Worm (Caenorhabditis elegans) whole organism, L1 larva: ENCODE data around the gene tbx-43.

Source experiments
- C34B4.2 ChIP-seq: sonication (generic microtip); optimal IDR thresholded peaks from 2 replicates; lab custom pipeline; 2017; ENCODE audit warnings: mild to moderate bottlenecking, missing genetic modification characterization, missing compliant biosample characterization
- aha-1 ChIP-seq: fragments of 150-350 bp; optimal IDR thresholded peaks from 2 replicates; lab custom pipeline; 2014; ENCODE audit warnings: missing biosample characterization, missing genetic modification characterization
- ama-1 ChIP-seq: fragments of 150-350 bp; optimal IDR thresholded peaks from 2 replicates; lab custom pipeline; 2014
- blmp-1 ChIP-seq: fragments of 150-350 bp; optimal IDR thresholded peaks from 2 replicates; lab custom pipeline; 2014; ENCODE audit warnings: missing biosample characterization, missing genetic modification characterization
- ceh-8 ChIP-seq: fragments of 200-800 bp; sonication (Bioruptor generic); optimal IDR thresholded peaks from 2 replicates; lab custom pipeline; 2018; ENCODE audit warnings: mild to moderate bottlenecking, missing genetic modification characterization, moderate library complexity, missing compliant biosample characterization
- ceh-88 ChIP-seq: fragments of 200-800 bp; sonication (Bioruptor generic); IDR thresholded peaks from 2 replicates; pipeline ENCODE4 v1.3.6; 2022; ENCODE audit warnings: missing genetic modification characterization, missing compliant biosample characterization
- dpl-1 ChIP-seq, 3 experiments: fragments of 150-350 bp in 2 of 3; sonication (generic microtip) in 1 of 3; optimal IDR thresholded peaks; 2 replicates each; lab custom pipeline; 2014 to 2017; ENCODE audit warnings: missing biosample characterization in 3 of 3, missing genetic modification characterization in 3 of 3, missing genetic modification reagents in 3 of 3
- efl-1 ChIP-seq, 4 experiments: fragments of 150-350 bp; optimal IDR thresholded peaks in 3 of 4; peaks in 1 of 4; 1 replicate in 1 of 4; 2 replicates in 3 of 4; lab custom pipeline; 2014; ENCODE audit warnings: missing biosample characterization in 2 of 4, missing genetic modification characterization in 2 of 4, missing genetic modification reagents in 2 of 4
- efl-3 ChIP-seq: fragments of 200-800 bp; sonication (Bioruptor generic); optimal IDR thresholded peaks from 2 replicates; lab custom pipeline; 2018; ENCODE audit warnings: mild to moderate bottlenecking, missing genetic modification characterization, missing compliant biosample characterization
- elt-2 ChIP-seq: sonication (generic microtip); optimal IDR thresholded peaks from 2 replicates; lab custom pipeline; 2016; ENCODE audit warnings: missing genetic modification characterization, mild to moderate bottlenecking, inconsistent platforms, missing compliant biosample characterization, missing genetic modification reagents
- elt-3 ChIP-seq, 6 experiments: fragments of 150-350 bp in 1 of 6; sonication (generic microtip); optimal IDR thresholded peaks; 2 replicates each; lab custom pipeline; 2017 to 2018; ENCODE audit warnings: missing biosample characterization in 6 of 6, missing genetic modification characterization in 6 of 6, inconsistent platforms in 1 of 6
- fkh-4 ChIP-seq: sonication (generic microtip); optimal IDR thresholded peaks from 2 replicates; lab custom pipeline; 2016; ENCODE audit warnings: missing compliant biosample characterization, missing genetic modification characterization, borderline replicate concordance
- grh-1 ChIP-seq: fragments of 200-800 bp; sonication (Bioruptor generic); IDR thresholded peaks from 2 replicates; pipeline ENCODE4 v1.3.6; 2022; ENCODE audit warnings: missing genetic modification reagents, missing genetic modification characterization, missing compliant biosample characterization
- irx-1 ChIP-seq: sonication (generic microtip); optimal IDR thresholded peaks from 2 replicates; lab custom pipeline; 2016; ENCODE audit warnings: missing genetic modification characterization, missing compliant biosample characterization
- lin-13 ChIP-seq: fragments of 150-350 bp; optimal IDR thresholded peaks from 2 replicates; lab custom pipeline; 2014; ENCODE audit warnings: missing biosample characterization, missing genetic modification reagents, missing genetic modification characterization
- lin-14 ChIP-seq: fragments of 200-800 bp; sonication (Bioruptor generic); optimal IDR thresholded peaks from 2 replicates; lab custom pipeline; 2018; ENCODE audit warnings: mild to moderate bottlenecking, missing genetic modification characterization, moderate library complexity, missing compliant biosample characterization
- lin-15B ChIP-seq: fragments of 150-350 bp; sonication (generic microtip); optimal IDR thresholded peaks from 3 replicates; lab custom pipeline; 2014; ENCODE audit warnings: missing biosample characterization, missing genetic modification characterization
- lir-3 ChIP-seq: sonication (generic microtip); optimal IDR thresholded peaks from 2 replicates; lab custom pipeline; 2016; ENCODE audit warnings: mild to moderate bottlenecking, missing genetic modification characterization, moderate library complexity, missing compliant biosample characterization; ENCODE audit not compliant: poor library complexity
- mdl-1 ChIP-seq, 2 experiments: fragments of 150-350 bp; optimal IDR thresholded peaks; 2 replicates each; lab custom pipeline; 2014 to 2017; ENCODE audit warnings: missing biosample characterization in 2 of 2, missing genetic modification characterization in 2 of 2, inconsistent platforms in 1 of 2
- nhr-237 ChIP-seq: fragments of 150-350 bp; optimal IDR thresholded peaks from 2 replicates; lab custom pipeline; 2014; ENCODE audit warnings: missing biosample characterization, missing genetic modification characterization
- nhr-71 ChIP-seq: sonication (generic microtip); optimal IDR thresholded peaks from 2 replicates; lab custom pipeline; 2016; ENCODE audit warnings: mild to moderate bottlenecking, missing genetic modification characterization, moderate library complexity, missing compliant biosample characterization
- nhr-84 ChIP-seq: sonication (generic microtip); optimal IDR thresholded peaks from 2 replicates; lab custom pipeline; 2017; ENCODE audit warnings: missing biosample characterization, missing genetic modification characterization
- nhr-85 ChIP-seq: sonication (generic microtip); peaks from one replicate; lab custom pipeline; 2016; ENCODE audit warnings: missing genetic modification characterization, inconsistent platforms, missing compliant biosample characterization
- pag-3 ChIP-seq: sonication (generic microtip); optimal IDR thresholded peaks from 2 replicates; lab custom pipeline; 2017; ENCODE audit warnings: missing genetic modification characterization, mild to moderate bottlenecking, missing compliant biosample characterization, antibody characterized with exemption, borderline replicate concordance; ENCODE audit not compliant: insufficient read depth
- snpc-4 ChIP-seq: fragments of 150-350 bp; optimal IDR thresholded peaks from 2 replicates; lab custom pipeline; 2014; ENCODE audit warnings: missing biosample characterization, missing genetic modification characterization
- sox-4 ChIP-seq: sonication (generic microtip); optimal IDR thresholded peaks from 2 replicates; lab custom pipeline; 2016; ENCODE audit warnings: missing genetic modification characterization, missing compliant biosample characterization
- sptf-1 ChIP-seq: fragments of 150-350 bp; optimal IDR thresholded peaks from 2 replicates; lab custom pipeline; 2014; ENCODE audit warnings: missing biosample characterization, missing genetic modification characterization
- unc-130 ChIP-seq: fragments of 150-350 bp; optimal IDR thresholded peaks from 2 replicates; lab custom pipeline; 2017; ENCODE audit warnings: missing biosample characterization, missing genetic modification characterization, inconsistent platforms
- unc-30 ChIP-seq: sonication (generic microtip); optimal IDR thresholded peaks from 2 replicates; lab custom pipeline; 2017; ENCODE audit warnings: missing biosample characterization, missing genetic modification characterization
- unc-62 ChIP-seq: fragments of 150-350 bp; optimal IDR thresholded peaks from 2 replicates; lab custom pipeline; 2014; ENCODE audit warnings: missing biosample characterization, missing genetic modification reagents, missing genetic modification characterization
- vab-15 ChIP-seq: sonication (generic microtip); optimal IDR thresholded peaks from 2 replicates; lab custom pipeline; 2017; ENCODE audit warnings: missing genotype, mild to moderate bottlenecking, missing genetic modification characterization, missing compliant biosample characterization
- ztf-4 ChIP-seq: fragments of 150-350 bp; optimal IDR thresholded peaks from 2 replicates; lab custom pipeline; 2014; ENCODE audit warnings: missing biosample characterization, missing genetic modification characterization

tbx-43 gene

DNA sequence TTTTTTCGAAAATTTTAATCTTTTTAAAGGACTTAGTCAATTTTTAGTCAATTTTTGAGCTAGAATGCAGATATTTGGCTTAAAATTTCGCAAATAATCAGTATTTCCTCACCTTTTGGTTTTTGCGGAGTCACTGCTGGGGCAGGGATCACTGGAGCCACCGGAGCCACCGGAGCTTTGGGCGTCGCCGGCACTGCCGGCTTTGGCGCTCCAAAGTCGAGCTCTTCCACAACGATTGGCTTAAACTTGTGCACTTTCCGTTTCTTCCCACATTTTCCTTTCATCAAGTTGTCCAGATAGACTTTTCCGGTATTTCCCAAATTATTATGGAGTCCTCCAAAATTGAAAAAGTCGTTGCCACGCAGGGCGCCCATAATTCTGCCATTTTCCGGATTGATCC is 44.4 kb upstream of the tbx-43 start:
- no peak for TF ChIP-seq C34B4.2
- TF ChIP-seq lir-3: no peak
- no peak for TF ChIP-seq grh-1
- TF ChIP-seq unc-130 (tag; lab: Kevin White, UChicago): no peak
- no peak for TF ChIP-seq unc-30 (tag; lab: Kevin White, UChicago)
- no peak for TF ChIP-seq nhr-85
- no peak for TF ChIP-seq sox-4
- no peak for TF ChIP-seq blmp-1 (tag; lab: Kevin White, UChicago)
- no peak for TF ChIP-seq snpc-4 (tag; lab: Kevin White, UChicago)
- no peak for TF ChIP-seq fkh-4
- TF ChIP-seq aha-1 (tag; lab: Kevin White, UChicago): no peak
- TF ChIP-seq, all 84 proteins: peak for 0

ce11 chrIII:1806183-1806798 is 36.4 kb upstream of the tbx-43 start:
- TF ChIP-seq vab-15 (tag; lab: Kevin White, UChicago): no peak
- no peak for TF ChIP-seq ztf-4 (tag; lab: Kevin White, UChicago)
- TF ChIP-seq ceh-8 (GFP tag; lab: Kevin White, UChicago): peak; percentile 64
- no peak for TF ChIP-seq elt-3 (tag; optimal IDR thresholded peaks at IDR 0.05; lab: Kevin White, UChicago)
- TF ChIP-seq elt-2 (tag; lab: Kevin White, UChicago): no peak
- TF ChIP-seq efl-3 (GFP tag; lab: Kevin White, UChicago): no peak
- TF ChIP-seq fkh-4: no peak

DNA sequence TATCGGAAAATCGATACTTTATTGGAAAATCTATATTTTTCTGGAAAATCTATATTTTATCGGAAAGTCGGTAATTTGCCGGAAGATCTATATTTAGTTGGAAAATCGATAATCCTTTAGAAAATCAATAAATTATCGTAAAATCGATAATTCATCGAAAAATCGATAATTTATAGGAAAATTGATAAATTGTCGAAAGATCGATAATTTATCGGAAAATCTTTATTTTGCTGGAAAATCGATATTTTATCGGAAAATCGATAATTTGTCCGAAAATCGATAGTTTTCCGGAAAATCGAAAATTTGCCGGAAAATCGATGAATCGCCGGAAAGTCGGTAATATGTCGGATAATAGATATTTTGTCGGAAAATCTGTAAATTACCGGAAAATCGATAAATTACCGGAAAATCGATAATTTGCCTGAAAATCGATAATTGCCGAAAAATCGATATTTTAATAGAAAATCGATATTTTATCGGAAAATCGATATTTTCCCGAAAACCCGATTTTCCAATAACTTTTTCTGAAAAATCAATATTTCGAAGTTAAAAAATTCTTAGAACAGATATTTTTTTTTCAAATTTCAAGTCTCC is 35.6 kb upstream of the tbx-43 start:
- no peak for TF ChIP-seq unc-62 (GFP tag; lab: Kevin White, UChicago)
- no peak for TF ChIP-seq nhr-84 (tag; lab: Kevin White, UChicago)
- TF ChIP-seq, all 84 proteins: peak for 0

ce11 chrIII:1804477-1804876 is 34.6 kb upstream of the tbx-43 start:
- TF ChIP-seq lin-14: no peak
- TF ChIP-seq elt-3 (tag; optimal IDR thresholded peaks at IDR 0.05; lab: Kevin White, UChicago): no peak
- TF ChIP-seq ztf-4 (tag; lab: Kevin White, UChicago): no peak
- TF ChIP-seq pag-3: no peak
- no peak for TF ChIP-seq irx-1 (tag; lab: Kevin White, UChicago)
- no peak for TF ChIP-seq nhr-237 (tag; lab: Kevin White, UChicago)
- no peak for TF ChIP-seq ama-1
- no peak for TF ChIP-seq ceh-88 (GFP tag; lab: Robert Waterston, UW)
- no peak for TF ChIP-seq lin-15B
- TF ChIP-seq lin-13 (GFP tag; lab: Kevin White, UChicago): no peak
- TF ChIP-seq, all 84 proteins: peak for 0

ce11 chrIII:1803000-1803399 is 33.1 kb upstream of the tbx-43 start:
- TF ChIP-seq dpl-1 (GFP tag; optimal IDR thresholded peaks at IDR 0.05; lab: Kevin White, UChicago) (no peak), sptf-1 (tag; lab: Kevin White, UChicago) (no peak), nhr-71 (tag; lab: Kevin White, UChicago) (no peak), lin-13 (GFP tag; lab: Kevin White, UChicago) (no peak), efl-1 (optimal IDR thresholded peaks at IDR 0.05; lab: Kevin White, UChicago) (no peak), efl-1 (GFP tag; optimal IDR thresholded peaks at IDR 0.05 in 1 of 2; lab: Kevin White, UChicago) (peak in 1 of 2 experiments; percentile 47), mdl-1 (tag; optimal IDR thresholded peaks at IDR 0.05; lab: Kevin White, UChicago) (no peak)
